Worm (Caenorhabditis elegans): ENCODE results near the gene unc-104.

- TF ChIP-seq skn-1 (tag; optimal IDR thresholded peaks at IDR 0.05) (no peak), nhr-11 (tag; optimal IDR thresholded peaks at IDR 0.05) (no peak), ztf-11 (tag; optimal IDR thresholded peaks at IDR 0.05) (no peak), unc-62 (GFP tag; optimal IDR thresholded peaks at IDR 0.05) (no peak), sma-9 (GFP tag; optimal IDR thresholded peaks at IDR 0.05) (no peak), sma-9 (tag; optimal IDR thresholded peaks at IDR 0.05) (no peak), nhr-12 (tag; optimal IDR thresholded peaks at IDR 0.05) (no peak), aly-2 (tag; optimal IDR thresholded peaks at IDR 0.05) (no peak), fos-1 (tag; optimal IDR thresholded peaks at IDR 0.05) (no peak), ceh-82 (tag; optimal IDR thresholded peaks at IDR 0.05) (no peak), mab-5 (tag; optimal IDR thresholded peaks at IDR 0.05) (no peak), snpc-4 (tag; optimal IDR thresholded peaks at IDR 0.05) (no peak), mdl-1 (tag; optimal IDR thresholded peaks at IDR 0.05) (no peak)
Observed at ce11 chrII:7053649-7054048, 58.9 kb downstream of the unc-104 start, which contains the start of gene ZK1127.4.

Measured in whole organism, L2 larva.